Worm (Caenorhabditis elegans) whole organism, young adult: ENCODE measurements around the gene mks-2.
A peak's percentile ranks its signal among the peaks of the same experiment; 100 is the strongest.

Experiments used
- B0336.3 ChIP-seq: fragments of 200-800 bp; sonication (Bioruptor generic); IDR thresholded peaks from 2 replicates; pipeline ENCODE4 v1.3.6; 2022; ENCODE audit warnings: missing genetic modification characterization, missing compliant biosample characterization
- C06A6.2 ChIP-seq: fragments of 200-800 bp; sonication (Bioruptor generic); conservative IDR thresholded peaks from 2 replicates; pipeline ENCODE4 v1.3.6; 2022; ENCODE audit warnings: missing genetic modification characterization, missing compliant biosample characterization
- D2030.7 ChIP-seq: fragments of 200-800 bp; sonication (Bioruptor generic); IDR thresholded peaks from 2 replicates; pipeline ENCODE4 v1.3.6; 2022; ENCODE audit warnings: missing genetic modification reagents, missing genetic modification characterization, missing compliant biosample characterization
- F10E7.11 ChIP-seq: sonication (generic microtip); optimal IDR thresholded peaks from 2 replicates; lab custom pipeline; 2017; ENCODE audit warnings: mild to moderate bottlenecking, missing genetic modification characterization, moderate library complexity, missing compliant biosample characterization
- F23B12.7 ChIP-seq: sonication (generic microtip); optimal IDR thresholded peaks from 2 replicates; lab custom pipeline; 2017; ENCODE audit warnings: missing genetic modification characterization, mild to moderate bottlenecking, missing compliant biosample characterization, antibody characterized with exemption, moderate library complexity; ENCODE audit not compliant: insufficient read depth
- F33H1.4 ChIP-seq: fragments of 200-800 bp; sonication (Bioruptor generic); IDR thresholded peaks from 2 replicates; pipeline ENCODE4 v1.3.6; 2022; ENCODE audit warnings: missing genetic modification reagents, missing genetic modification characterization, missing compliant biosample characterization
- F57A8.1 ChIP-seq: fragments of 200-800 bp; sonication (Bioruptor generic); optimal IDR thresholded peaks from 2 replicates; lab custom pipeline; 2018; ENCODE audit warnings: mild to moderate bottlenecking, missing genetic modification characterization, moderate library complexity, missing compliant biosample characterization
- K11D2.4 ChIP-seq: fragments of 200-800 bp; sonication (Bioruptor generic); IDR thresholded peaks from 2 replicates; pipeline ENCODE4 v1.3.6; 2022; ENCODE audit warnings: missing genetic modification reagents, missing genetic modification characterization, missing compliant biosample characterization
- Y56A3A.18 ChIP-seq: fragments of 200-800 bp; sonication (Bioruptor generic); IDR thresholded peaks from 2 replicates; pipeline ENCODE4 v1.3.6; 2022; ENCODE audit warnings: missing genetic modification reagents, missing genetic modification characterization, missing compliant biosample characterization
- akir-1 ChIP-seq: fragments of 200-800 bp; sonication (Bioruptor generic); optimal IDR thresholded peaks from 2 replicates; lab custom pipeline; 2018; ENCODE audit warnings: mild to moderate bottlenecking, missing genetic modification characterization, moderate library complexity, missing compliant biosample characterization
- attf-5 ChIP-seq: fragments of 200-800 bp; sonication (Bioruptor generic); optimal IDR thresholded peaks from 2 replicates; lab custom pipeline; 2018; ENCODE audit warnings: mild to moderate bottlenecking, missing genetic modification characterization, missing compliant biosample characterization
- bed-2 ChIP-seq: fragments of 200-800 bp; sonication (Bioruptor generic); IDR thresholded peaks from 2 replicates; pipeline ENCODE4 v1.3.6; 2022; ENCODE audit warnings: missing genetic modification reagents, missing genetic modification characterization, missing compliant biosample characterization
- cebp-1 ChIP-seq, 2 experiments: fragments of 200-800 bp in 1 of 2; sonication (Bioruptor generic) in 1 of 2; sonication (generic microtip) in 1 of 2; IDR thresholded peaks in 1 of 2; optimal IDR thresholded peaks in 1 of 2; 2 replicates each; pipeline versions ENCODE4 v1.3.6 to Lab custom; 2017 to 2022; ENCODE audit warnings: missing compliant biosample characterization in 2 of 2, missing genetic modification characterization in 2 of 2, mild to moderate bottlenecking in 1 of 2, missing genetic modification reagents in 1 of 2, moderate library complexity in 1 of 2
- ceh-27 ChIP-seq: fragments of 200-800 bp; sonication (Bioruptor generic); optimal IDR thresholded peaks from 2 replicates; lab custom pipeline; 2018; ENCODE audit warnings: mild to moderate bottlenecking, missing genetic modification characterization, moderate library complexity, missing compliant biosample characterization
- ceh-40 ChIP-seq: fragments of 200-800 bp; sonication (Bioruptor generic); IDR thresholded peaks from 2 replicates; pipeline ENCODE4 v1.3.6; 2022; ENCODE audit warnings: missing genetic modification characterization, missing compliant biosample characterization
- ceh-91 ChIP-seq: fragments of 200-800 bp; sonication (Bioruptor generic); IDR thresholded peaks from 2 replicates; pipeline ENCODE4 v1.3.6; 2022; ENCODE audit warnings: missing genetic modification reagents, missing genetic modification characterization, missing compliant biosample characterization
- die-1 ChIP-seq: sonication (generic microtip); optimal IDR thresholded peaks from 2 replicates; lab custom pipeline; 2016; ENCODE audit warnings: missing genotype, mild to moderate bottlenecking, missing genetic modification characterization, missing compliant biosample characterization
- dpl-1 ChIP-seq: fragments of 150-350 bp; optimal IDR thresholded peaks from 2 replicates; lab custom pipeline; 2014; ENCODE audit warnings: missing biosample characterization, missing genetic modification reagents, missing genetic modification characterization
- efl-1 ChIP-seq: fragments of 150-350 bp; optimal IDR thresholded peaks from 2 replicates; lab custom pipeline; 2014; ENCODE audit warnings: missing biosample characterization, missing genetic modification reagents, missing genetic modification characterization
- egrh-3 ChIP-seq: fragments of 200-800 bp; sonication (Bioruptor generic); IDR thresholded peaks from 2 replicates; pipeline ENCODE4 v1.3.6; 2022; ENCODE audit warnings: missing genetic modification reagents, missing genetic modification characterization, missing compliant biosample characterization
- fkh-3 ChIP-seq: sonication (generic microtip); optimal IDR thresholded peaks from 2 replicates; lab custom pipeline; 2016; ENCODE audit warnings: mild to moderate bottlenecking, missing genetic modification characterization, missing compliant biosample characterization
- hlh-12 ChIP-seq: sonication (generic microtip); optimal IDR thresholded peaks from 2 replicates; lab custom pipeline; 2016; ENCODE audit warnings: missing genetic modification characterization, missing compliant biosample characterization
- let-526 ChIP-seq: fragments of 200-800 bp; sonication (Bioruptor generic); IDR thresholded peaks from 2 replicates; pipeline ENCODE4 v1.3.6; 2022; ENCODE audit warnings: missing genetic modification reagents, missing genetic modification characterization, missing compliant biosample characterization
- lir-1 ChIP-seq: fragments of 200-800 bp; sonication (Bioruptor generic); conservative IDR thresholded peaks from 2 replicates; pipeline ENCODE4 v1.3.6; 2022; ENCODE audit warnings: missing genetic modification reagents, missing genetic modification characterization, missing compliant biosample characterization
- lsl-1 ChIP-seq: fragments of 200-800 bp; sonication (Bioruptor generic); optimal IDR thresholded peaks from 2 replicates; lab custom pipeline; 2018; ENCODE audit warnings: mild to moderate bottlenecking, missing genetic modification characterization, moderate library complexity, missing compliant biosample characterization
- madf-6 ChIP-seq: fragments of 200-800 bp; sonication (Bioruptor generic); IDR thresholded peaks from 2 replicates; pipeline ENCODE4 v1.3.6; 2022; ENCODE audit warnings: missing genetic modification reagents, missing genetic modification characterization, missing compliant biosample characterization
- madf-8 ChIP-seq: fragments of 200-800 bp; sonication (Bioruptor generic); conservative IDR thresholded peaks from 2 replicates; pipeline ENCODE4 v1.3.6; 2022; ENCODE audit warnings: missing genetic modification reagents, missing genetic modification characterization, missing compliant biosample characterization
- mcd-1 ChIP-seq: fragments of 200-800 bp; sonication (Bioruptor generic); IDR thresholded peaks from 2 replicates; pipeline ENCODE4 v1.3.6; 2022; ENCODE audit warnings: missing genetic modification reagents, missing genetic modification characterization, missing compliant biosample characterization
- mxl-1 ChIP-seq: sonication (generic microtip); optimal IDR thresholded peaks from 2 replicates; lab custom pipeline; 2016; ENCODE audit warnings: missing genetic modification characterization, missing compliant biosample characterization
- nfyb-1 ChIP-seq: fragments of 200-800 bp; sonication (Bioruptor generic); IDR thresholded peaks from 2 replicates; pipeline ENCODE4 v1.3.6; 2022; ENCODE audit warnings: missing genetic modification reagents, missing genetic modification characterization, missing compliant biosample characterization
- nhr-27 ChIP-seq: fragments of 200-800 bp; sonication (Bioruptor generic); optimal IDR thresholded peaks from 2 replicates; lab custom pipeline; 2018; ENCODE audit warnings: mild to moderate bottlenecking, missing genetic modification characterization, moderate library complexity, missing compliant biosample characterization
- nhr-80 ChIP-seq: sonication (generic microtip); optimal IDR thresholded peaks from 2 replicates; lab custom pipeline; 2016; ENCODE audit warnings: missing genetic modification characterization, missing compliant biosample characterization
- rcor-1 ChIP-seq: fragments of 200-800 bp; sonication (Bioruptor generic); IDR thresholded peaks from 2 replicates; pipeline ENCODE4 v1.3.6; 2022; ENCODE audit warnings: missing genetic modification reagents, missing genetic modification characterization, missing compliant biosample characterization
- snpc-1.1 ChIP-seq: sonication (generic microtip); optimal IDR thresholded peaks from 2 replicates; lab custom pipeline; 2017; ENCODE audit warnings: missing genetic modification characterization, mild to moderate bottlenecking, missing compliant biosample characterization, antibody characterized with exemption, moderate library complexity, missing genotype, missing genetic modification reagents; ENCODE audit not compliant: insufficient read depth
- tbx-9 ChIP-seq: sonication (generic microtip); optimal IDR thresholded peaks from 2 replicates; lab custom pipeline; 2016; ENCODE audit warnings: borderline replicate concordance, missing genetic modification characterization, inconsistent platforms, missing compliant biosample characterization
- tlf-1 ChIP-seq: fragments of 200-800 bp; sonication (Bioruptor generic); optimal IDR thresholded peaks from 2 replicates; lab custom pipeline; 2018; ENCODE audit warnings: mild to moderate bottlenecking, missing genetic modification characterization, missing compliant biosample characterization
- xnd-1 ChIP-seq: sonication (generic microtip); optimal IDR thresholded peaks from 2 replicates; lab custom pipeline; 2016; ENCODE audit warnings: missing genotype, missing genetic modification reagents, missing genetic modification characterization, missing compliant biosample characterization
- zfh-2 ChIP-seq: fragments of 200-800 bp; sonication (Bioruptor generic); conservative IDR thresholded peaks from 2 replicates; pipeline ENCODE4 v1.3.6; 2022; ENCODE audit warnings: missing genetic modification reagents, missing genetic modification characterization, missing compliant biosample characterization
- ztf-18 ChIP-seq: sonication (generic microtip); optimal IDR thresholded peaks from 2 replicates; lab custom pipeline; 2016; ENCODE audit warnings: missing genotype, mild to moderate bottlenecking, missing genetic modification characterization, missing compliant biosample characterization
- ztf-22 ChIP-seq: fragments of 200-800 bp; sonication (Bioruptor generic); optimal IDR thresholded peaks from 2 replicates; lab custom pipeline; 2018; ENCODE audit warnings: mild to moderate bottlenecking, missing genetic modification characterization, moderate library complexity, missing compliant biosample characterization

The mks-2 gene

ce11 chrII:6236093-6236945 lies 17.1 kb upstream of the mks-2 start (continued):
- no peak for TF ChIP-seq hlh-12 (tag; lab: Kevin White, UChicago)
- TF ChIP-seq ceh-40 (GFP tag; lab: Robert Waterston, UW): no peak

DNA sequence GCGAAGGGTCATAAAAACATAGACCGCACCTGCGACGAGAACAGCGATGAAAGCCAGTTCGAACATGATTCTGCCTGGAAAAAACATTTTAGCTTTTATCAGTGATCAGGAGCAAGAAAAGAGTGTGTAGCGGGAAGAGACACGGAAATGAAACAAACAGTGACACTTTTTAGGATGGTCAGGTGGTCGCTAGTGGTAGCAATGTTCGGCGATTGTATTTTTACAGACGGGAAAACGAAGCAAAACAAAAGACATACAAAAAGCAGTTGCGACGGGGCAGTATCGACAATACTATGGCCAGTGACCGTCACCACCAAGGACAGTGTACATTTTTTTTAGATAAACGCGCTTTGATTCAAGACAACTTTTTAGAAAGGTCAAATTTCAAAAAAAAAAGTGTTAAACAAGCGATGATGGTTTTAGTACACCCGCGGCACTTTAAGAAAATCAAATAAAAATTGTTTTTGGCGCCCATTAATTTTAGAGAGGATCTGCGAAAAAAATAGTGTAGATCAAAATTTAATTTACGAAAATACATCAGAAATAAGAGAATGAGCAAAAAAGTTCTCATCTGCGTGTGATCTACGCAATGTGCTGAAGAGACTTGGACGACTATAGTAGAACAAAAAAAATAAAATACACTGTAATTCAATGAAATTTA lies 16.3 kb upstream of the mks-2 start, which contains the start of gene T24H7.9:
Gene T24H7.9, minus strand, starts transcription at position 74 of the 661 bp plus-strand sequence.
- no peak for TF ChIP-seq zfh-2 (GFP tag; lab: Robert Waterston, UW)
- 0 out of 2 replicates have a peak, but pooled peaks have one; percentile 29 for TF ChIP-seq B0336.3 (GFP tag; lab: Robert Waterston, UW)
- TF ChIP-seq ceh-91 (GFP tag; lab: Robert Waterston, UW): peak; percentile 57
- TF ChIP-seq lsl-1 (GFP tag; lab: Kevin White, UChicago): peak; percentile 24
- peak; percentile 50; the same call in 1 of the 2 replicates for TF ChIP-seq D2030.7 (GFP tag; lab: Robert Waterston, UW)
- no peak for TF ChIP-seq cebp-1 (GFP tag; IDR thresholded peaks at IDR 0.05; lab: Robert Waterston, UW)
- peak; percentile 29 for TF ChIP-seq cebp-1 (tag; optimal IDR thresholded peaks at IDR 0.05; lab: Kevin White, UChicago)
- peak; percentile 35 for TF ChIP-seq dpl-1 (GFP tag; lab: Kevin White, UChicago)
- no peak for TF ChIP-seq lir-1 (GFP tag; lab: Robert Waterston, UW)
- TF ChIP-seq madf-6 (GFP tag; lab: Robert Waterston, UW): peak; percentile 89
- no peak for TF ChIP-seq F10E7.11 (tag; lab: Kevin White, UChicago)
- TF ChIP-seq rcor-1: no peak
- peak; percentile 77 for TF ChIP-seq madf-8 (GFP tag; lab: Robert Waterston, UW)
- peak; percentile 26 for TF ChIP-seq attf-5 (GFP tag; lab: Kevin White, UChicago)
- peak; percentile 74 for TF ChIP-seq efl-1
- peak; percentile 68 for TF ChIP-seq nhr-80 (tag; lab: Kevin White, UChicago)
- TF ChIP-seq F23B12.7 (tag; lab: Kevin White, UChicago): peak; percentile 32
- TF ChIP-seq nfyb-1 (GFP tag; lab: Robert Waterston, UW): 0 out of 2 replicates have a peak, but pooled peaks have one; percentile 17
- no peak for TF ChIP-seq C06A6.2 (GFP tag; lab: Robert Waterston, UW)
- TF ChIP-seq F33H1.4: peak; percentile 26; the same call in 1 of the 2 replicates
- no peak for TF ChIP-seq die-1
- TF ChIP-seq xnd-1 (tag; lab: Kevin White, UChicago): peak; percentile 58

DNA sequence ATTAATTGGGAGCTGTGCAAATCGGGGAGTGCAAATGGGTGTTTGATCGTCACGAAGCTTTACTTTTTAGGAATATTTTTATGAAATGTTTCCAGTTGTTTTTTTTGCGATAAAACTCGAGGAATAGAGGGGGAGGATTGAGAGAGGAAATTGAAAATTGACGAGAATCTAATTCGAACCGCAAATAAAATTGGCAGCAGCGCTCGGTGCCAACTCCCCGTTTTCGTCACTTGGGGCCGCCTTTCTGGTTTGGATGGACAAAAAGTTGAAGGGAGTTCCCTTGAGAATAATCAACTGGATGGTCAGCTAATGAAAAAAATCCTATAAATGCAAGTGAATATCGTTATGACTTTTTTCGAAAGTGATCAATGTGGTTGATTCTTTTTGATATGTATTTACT lies 10.9 kb upstream of the mks-2 start:
- TF ChIP-seq K11D2.4 (no peak), F57A8.1 (GFP tag; lab: Kevin White, UChicago) (no peak), tbx-9 (tag; lab: Kevin White, UChicago) (no peak), nhr-27 (no peak), mxl-1 (tag; lab: Kevin White, UChicago) (no peak), egrh-3 (no peak), bed-2 (no peak), akir-1 (GFP tag; lab: Kevin White, UChicago) (no peak), nfyb-1 (GFP tag; lab: Robert Waterston, UW) (no peak), tlf-1 (GFP tag; lab: Kevin White, UChicago) (no peak), let-526 (GFP tag; lab: Robert Waterston, UW) (no peak), ceh-27 (GFP tag; lab: Kevin White, UChicago) (no peak), fkh-3 (tag; lab: Kevin White, UChicago) (no peak), ztf-18 (tag; lab: Kevin White, UChicago) (no peak), ztf-22 (GFP tag; lab: Kevin White, UChicago) (no peak), dpl-1 (GFP tag; lab: Kevin White, UChicago) (no peak), snpc-1.1 (no peak), mcd-1 (GFP tag; lab: Robert Waterston, UW) (no peak), rcor-1 (no peak), Y56A3A.18 (no peak)
